Fruit fly (Drosophila melanogaster) whole organism, embryonic: ENCODE data around the gene CG9702.
A peak's percentile ranks its signal among the peaks of the same experiment; 100 is the strongest.

ENCODE experiments used
- Atf-2 ChIP-seq: fragments of 200-800 bp; sonication (Bioruptor generic); optimal IDR thresholded peaks from 2 replicates; lab custom pipeline; 2016; ENCODE audit warnings: missing biosample characterization, missing genetic modification characterization
- Bdp1 ChIP-seq: fragments of 200-800 bp; sonication (Bioruptor generic); optimal IDR thresholded peaks from 3 replicates; lab custom pipeline; 2016; ENCODE audit warnings: missing biosample characterization, missing genetic modification characterization
- CG10147 ChIP-seq: fragments of 200-800 bp; sonication (Bioruptor generic); optimal IDR thresholded peaks from 2 replicates; lab custom pipeline; 2019; ENCODE audit warnings: missing biosample characterization, mild to moderate bottlenecking, missing genetic modification characterization, moderate library complexity
- CG10209 ChIP-seq: fragments of 200-800 bp; sonication (Bioruptor generic); optimal IDR thresholded peaks from 3 replicates; lab custom pipeline; 2017; ENCODE audit warnings: missing biosample characterization, mild to moderate bottlenecking, missing genetic modification characterization, missing genetic modification reagents
- CG10274 ChIP-seq: fragments of 200-800 bp; sonication (Bioruptor generic); optimal IDR thresholded peaks from 3 replicates; lab custom pipeline; 2017; ENCODE audit warnings: missing biosample characterization, mild to moderate bottlenecking, missing genetic modification characterization
- CG10321 ChIP-seq: fragments of 200-800 bp; sonication (Bioruptor generic); IDR thresholded peaks from 2 replicates; pipeline ENCODE4 v1.3.6; 2022; ENCODE audit warnings: missing biosample characterization, missing genetic modification characterization
- CG11504 ChIP-seq: fragments of 200-800 bp; sonication (Bioruptor generic); optimal IDR thresholded peaks from 3 replicates; lab custom pipeline; 2019; ENCODE audit warnings: missing biosample characterization, mild to moderate bottlenecking, missing genetic modification characterization, moderate library complexity
- CG13287 ChIP-seq: fragments of 200-800 bp; sonication (Bioruptor generic); IDR thresholded peaks from 2 replicates; pipeline ENCODE4 v1.3.6; 2022; ENCODE audit warnings: missing biosample characterization, missing genetic modification characterization; ENCODE audit not compliant: partially characterized antibody
- CG15601 ChIP-seq: fragments of 200-800 bp; sonication (Bioruptor generic); optimal IDR thresholded peaks from 3 replicates; lab custom pipeline; 2019; ENCODE audit warnings: missing biosample characterization, mild to moderate bottlenecking, missing genetic modification characterization, moderate library complexity
- CG17802 ChIP-seq: fragments of 200-800 bp; sonication (Bioruptor generic); optimal IDR thresholded peaks from 2 replicates; lab custom pipeline; 2018; ENCODE audit warnings: missing biosample characterization, mild to moderate bottlenecking, missing genetic modification characterization, moderate library complexity
- CG17829 ChIP-seq: fragments of 200-800 bp; optimal IDR thresholded peaks from 2 replicates; lab custom pipeline; 2019; ENCODE audit warnings: missing biosample characterization, mild to moderate bottlenecking, missing genetic modification characterization, moderate library complexity
- CG32532 ChIP-seq: fragments of 200-800 bp; sonication (Bioruptor generic); IDR thresholded peaks from 2 replicates; pipeline ENCODE4 v1.3.6; 2022; ENCODE audit warnings: missing biosample characterization, missing genetic modification characterization
- CG34224 ChIP-seq: fragments of 200-800 bp; sonication (Bioruptor generic); IDR thresholded peaks from 3 replicates; pipeline ENCODE4 v1.3.6; 2022; ENCODE audit warnings: missing biosample characterization, missing genetic modification characterization; ENCODE audit not compliant: partially characterized antibody
- CG3838 ChIP-seq: fragments of 200-800 bp; sonication (Bioruptor generic); optimal IDR thresholded peaks from 3 replicates; lab custom pipeline; 2016; ENCODE audit warnings: missing biosample characterization, missing genetic modification characterization
- CG4282 ChIP-seq: fragments of 200-800 bp; sonication (Bioruptor generic); optimal IDR thresholded peaks from 2 replicates; lab custom pipeline; 2016; ENCODE audit warnings: missing biosample characterization, missing genetic modification characterization
- CG4854 ChIP-seq: fragments of 200-800 bp; sonication (Bioruptor generic); optimal IDR thresholded peaks from 2 replicates; lab custom pipeline; 2016; ENCODE audit warnings: missing biosample characterization, missing genetic modification characterization, inconsistent platforms
- CG6689 ChIP-seq: fragments of 200-800 bp; sonication (Bioruptor generic); IDR thresholded peaks from 2 replicates; pipeline ENCODE4 v1.3.6; 2022; ENCODE audit warnings: missing biosample characterization, missing genetic modification characterization
- CG8089 ChIP-seq: fragments of 200-800 bp; sonication (Bioruptor generic); optimal IDR thresholded peaks from 3 replicates; lab custom pipeline; 2016; ENCODE audit warnings: missing biosample characterization, missing genetic modification characterization
- CG8765 ChIP-seq: fragments of 200-800 bp; sonication (Bioruptor generic); IDR thresholded peaks from 2 replicates; pipeline ENCODE4 v1.3.6; 2022; ENCODE audit warnings: missing biosample characterization, missing genetic modification characterization
- CG8924 ChIP-seq: fragments of 200-800 bp; optimal IDR thresholded peaks from 3 replicates; lab custom pipeline; 2019; ENCODE audit warnings: missing biosample characterization, mild to moderate bottlenecking, missing genetic modification characterization, moderate library complexity
- HLH3B ChIP-seq: fragments of 200-800 bp; sonication (Bioruptor generic); IDR thresholded peaks from 2 replicates; pipeline ENCODE4 v1.3.6; 2022; ENCODE audit warnings: missing biosample characterization, missing genetic modification characterization
- HmgD ChIP-seq: fragments of 200-800 bp; sonication (Bioruptor generic); optimal IDR thresholded peaks from 3 replicates; lab custom pipeline; 2016; ENCODE audit warnings: missing biosample characterization, missing genetic modification characterization
- Hsf ChIP-seq: fragments of 200-800 bp; sonication (Bioruptor generic); optimal IDR thresholded peaks from 3 replicates; lab custom pipeline; 2016; ENCODE audit warnings: missing biosample characterization, missing genetic modification characterization
- Jarid2 ChIP-seq: fragments of 200-800 bp; sonication (Bioruptor generic); optimal IDR thresholded peaks from 3 replicates; lab custom pipeline; 2017; ENCODE audit warnings: mild to moderate bottlenecking, missing biosample characterization, missing genetic modification reagents, missing genetic modification characterization
- Max ChIP-seq: fragments of 200-800 bp; sonication (Bioruptor generic); optimal IDR thresholded peaks from 2 replicates; lab custom pipeline; 2016; ENCODE audit warnings: missing biosample characterization, mild to moderate bottlenecking, missing genetic modification characterization
- NC2β ChIP-seq: fragments of 200-800 bp; sonication (Bioruptor generic); optimal IDR thresholded peaks from 2 replicates; lab custom pipeline; 2016; ENCODE audit warnings: missing biosample characterization, missing genetic modification characterization
- Nf-YA ChIP-seq: fragments of 200-800 bp; sonication (Bioruptor generic); IDR thresholded peaks from 2 replicates; pipeline ENCODE4 v1.3.6; 2022; ENCODE audit warnings: missing biosample characterization, missing genetic modification characterization
- Sin3A ChIP-seq: fragments of >200 bp; optimal IDR thresholded peaks from 2 replicates; lab custom pipeline; 2018
- Sry-δ ChIP-seq: fragments of 200-800 bp; sonication (Bioruptor generic); optimal IDR thresholded peaks from 2 replicates; lab custom pipeline; 2016; ENCODE audit warnings: missing biosample characterization, missing genetic modification characterization
- Ssrp ChIP-seq: fragments of 200-800 bp; sonication (Bioruptor generic); optimal IDR thresholded peaks from 2 replicates; lab custom pipeline; 2018; ENCODE audit warnings: missing biosample characterization, mild to moderate bottlenecking, missing genetic modification characterization, moderate library complexity
- Usf ChIP-seq: fragments of 200-800 bp; sonication (Bioruptor generic); optimal IDR thresholded peaks from 2 replicates; lab custom pipeline; 2017; ENCODE audit warnings: missing genotype, missing biosample characterization, missing genetic modification characterization
- YL-1 ChIP-seq: fragments of 200-800 bp; sonication (Bioruptor generic); optimal IDR thresholded peaks from 3 replicates; lab custom pipeline; 2017; ENCODE audit warnings: missing biosample characterization, mild to moderate bottlenecking, missing genetic modification characterization
- ara ChIP-seq: fragments of 200-800 bp; sonication (Bioruptor generic); IDR thresholded peaks from 2 replicates; pipeline ENCODE4 v1.3.6; 2022; ENCODE audit warnings: missing biosample characterization, missing genetic modification characterization
- caup ChIP-seq: fragments of 200-800 bp; sonication (Bioruptor generic); optimal IDR thresholded peaks from 3 replicates; lab custom pipeline; 2017; ENCODE audit warnings: missing biosample characterization, mild to moderate bottlenecking, missing genetic modification characterization, moderate library complexity; ENCODE audit not compliant: severe bottlenecking
- cg ChIP-seq: fragments of 200-800 bp; sonication (Bioruptor generic); optimal IDR thresholded peaks from 3 replicates; lab custom pipeline; 2019; ENCODE audit warnings: missing biosample characterization, mild to moderate bottlenecking, missing genetic modification characterization, moderate library complexity
- da ChIP-seq: fragments of 200-800 bp; sonication (Bioruptor generic); optimal IDR thresholded peaks from 2 replicates; lab custom pipeline; 2016; ENCODE audit warnings: missing biosample characterization, missing genetic modification characterization
- dmrt99B ChIP-seq: fragments of 200-800 bp; sonication (Bioruptor generic); optimal IDR thresholded peaks from 2 replicates; lab custom pipeline; 2018; ENCODE audit warnings: missing biosample characterization, mild to moderate bottlenecking, missing genetic modification characterization, moderate library complexity
- eve ChIP-seq, 2 experiments: fragments of >200 bp; optimal IDR thresholded peaks; 2 replicates each; lab custom pipeline; 2017; ENCODE audit warnings: missing biosample characterization in 2 of 2, missing genetic modification characterization in 2 of 2
- fd3F ChIP-seq: fragments of 200-800 bp; sonication (Bioruptor generic); optimal IDR thresholded peaks from 2 replicates; lab custom pipeline; 2018; ENCODE audit warnings: missing biosample characterization, mild to moderate bottlenecking, missing genetic modification characterization, moderate library complexity
- fu2 ChIP-seq: fragments of 200-800 bp; sonication (Bioruptor generic); optimal IDR thresholded peaks from 2 replicates; lab custom pipeline; 2016; ENCODE audit warnings: missing biosample characterization, missing genetic modification characterization
- gcm2 ChIP-seq: fragments of 200-800 bp; sonication (Bioruptor generic); optimal IDR thresholded peaks from 2 replicates; lab custom pipeline; 2016; ENCODE audit warnings: missing biosample characterization, missing genetic modification characterization
- h ChIP-seq: fragments of >200 bp; optimal IDR thresholded peaks from 2 replicates; lab custom pipeline; 2017
- pfk ChIP-seq: fragments of 200-800 bp; sonication (Bioruptor generic); optimal IDR thresholded peaks from 2 replicates; lab custom pipeline; 2018; ENCODE audit warnings: missing biosample characterization, mild to moderate bottlenecking, missing genetic modification characterization, moderate library complexity
- psq ChIP-seq: fragments of 200-800 bp; sonication (Bioruptor generic); optimal IDR thresholded peaks from 2 replicates; lab custom pipeline; 2017; ENCODE audit warnings: missing biosample characterization, missing genetic modification characterization
- rib ChIP-seq: fragments of 200-800 bp; sonication (Bioruptor generic); IDR thresholded peaks from 2 replicates; pipeline ENCODE4 v1.3.6; 2022; ENCODE audit warnings: missing biosample characterization, missing genetic modification characterization
- ro ChIP-seq: fragments of 200-800 bp; sonication (Bioruptor generic); IDR thresholded peaks from 2 replicates; pipeline ENCODE4 v1.3.6; 2022; ENCODE audit warnings: missing biosample characterization, missing genetic modification characterization
- sna ChIP-seq: fragments of 200-800 bp; sonication (Bioruptor generic); IDR thresholded peaks from 2 replicates; pipeline ENCODE4 v1.3.6; 2022; ENCODE audit warnings: missing biosample characterization, missing genetic modification characterization; ENCODE audit not compliant: partially characterized antibody
- ssp ChIP-seq: fragments of 200-800 bp; sonication (Bioruptor generic); IDR thresholded peaks from 2 replicates; pipeline ENCODE4 v1.3.6; 2022; ENCODE audit warnings: missing biosample characterization, missing genetic modification characterization
- tna ChIP-seq: fragments of 200-800 bp; sonication (Bioruptor generic); IDR thresholded peaks from 2 replicates; pipeline ENCODE4 v1.3.6; 2022; ENCODE audit warnings: missing biosample characterization, missing genetic modification characterization; ENCODE audit not compliant: partially characterized antibody
- vnd ChIP-seq: fragments of 200-800 bp; sonication (Bioruptor generic); IDR thresholded peaks from 3 replicates; pipeline ENCODE4 v1.3.6; 2022; ENCODE audit warnings: missing biosample characterization, missing genetic modification characterization; ENCODE audit not compliant: partially characterized antibody
- yki ChIP-seq: fragments of >200 bp; optimal IDR thresholded peaks from 3 replicates; lab custom pipeline; 2018
- zfh1 ChIP-seq: fragments of 200-800 bp; sonication (Bioruptor generic); IDR thresholded peaks from 3 replicates; pipeline ENCODE4 v1.3.6; 2022; ENCODE audit warnings: missing biosample characterization, missing genetic modification characterization

CG9702 gene

dm6 chr3R:30540196-30540595 lies 39.0 kb upstream of the CG9702 start (continued):
- TF ChIP-seq CG13287 (GFP tag; lab: Robert Waterston, UW) (no peak), fu2 (GFP tag; lab: Kevin White, UChicago) (peak; percentile 90), tna (GFP tag; lab: Robert Waterston, UW) (no peak), CG8924 (peak; percentile 85), pfk (GFP tag; lab: Kevin White, UChicago) (peak; percentile 30), CG10209 (GFP tag; lab: Kevin White, UChicago) (peak; percentile 90), gcm2 (GFP tag; lab: Kevin White, UChicago) (peak; percentile 84), rib (GFP tag; lab: Robert Waterston, UW) (peak; percentile 91), Sry-δ (GFP tag; lab: Kevin White, UChicago) (peak; percentile 66), Usf (peak; percentile 54), h (lab: Kevin White, UChicago) (no peak), fd3F (peak; percentile 93), ssp (GFP tag; lab: Robert Waterston, UW) (peak; percentile 76), da (GFP tag; lab: Kevin White, UChicago) (peak; percentile 84), vnd (GFP tag; lab: Robert Waterston, UW) (no peak), CG10147 (GFP tag; lab: Kevin White, UChicago) (peak; percentile 92), CG4854 (GFP tag; lab: Kevin White, UChicago) (peak; percentile 87), YL-1 (GFP tag; lab: Kevin White, UChicago) (peak; percentile 68), CG6689 (peak; percentile 86), yki (lab: Kevin White, UChicago) (no peak), Jarid2 (GFP tag; lab: Kevin White, UChicago) (peak; percentile 66), CG4282 (GFP tag; lab: Kevin White, UChicago) (peak; percentile 92), CG34224 (no peak), Bdp1 (GFP tag; lab: Kevin White, UChicago) (peak; percentile 84), CG32532 (GFP tag; lab: Robert Waterston, UW) (peak; percentile 94), CG11504 (tag; lab: Kevin White, UChicago) (peak; percentile 93), Hsf (peak; percentile 93), CG17829 (tag; lab: Kevin White, UChicago) (peak; percentile 87), CG10321 (GFP tag; lab: Robert Waterston, UW) (peak; percentile 71; the same call in 1 of the 2 replicates), Ssrp (peak; percentile 88), Nf-YA (GFP tag; lab: Robert Waterston, UW) (peak; percentile 84), ara (GFP tag; lab: Robert Waterston, UW) (peak; percentile 90), CG8089 (peak; percentile 91), CG8765 (GFP tag; lab: Robert Waterston, UW) (0 out of 2 replicates have a peak, but pooled peaks have one; percentile 58), Max (GFP tag; lab: Kevin White, UChicago) (peak; percentile 83), Sin3A (lab: Kevin White, UChicago) (no peak), CG15601 (tag; lab: Kevin White, UChicago) (peak; percentile 75), NC2β (GFP tag; lab: Kevin White, UChicago) (peak; percentile 78), zfh1 (GFP tag; lab: Robert Waterston, UW) (peak; percentile 93), Atf-2 (GFP tag; lab: Kevin White, UChicago) (peak; percentile 87), sna (GFP tag; lab: Robert Waterston, UW) (no peak), HmgD (GFP tag; lab: Kevin White, UChicago) (peak; percentile 87), HLH3B (GFP tag; lab: Robert Waterston, UW) (peak; percentile 95), CG3838 (peak; percentile 81), dmrt99B (tag; lab: Kevin White, UChicago) (peak; percentile 94), psq (peak; percentile 69), eve (GFP tag; optimal IDR thresholded peaks at IDR 0.05; lab: Kevin White, UChicago) (peak in 1 of 2 experiments; percentile 94), cg (no peak), ro (GFP tag; lab: Robert Waterston, UW) (peak; percentile 83), CG10274 (peak; percentile 82), caup (GFP tag; lab: Kevin White, UChicago) (peak; percentile 94), CG17802 (tag; lab: Kevin White, UChicago) (peak; percentile 81)
